Worm (Caenorhabditis elegans) whole organism, L4 larva: ENCODE data around the gene srw-98.

Experiments
- F26F4.8 ChIP-seq: fragments of 200-800 bp; sonication (Bioruptor generic); conservative IDR thresholded peaks from 2 replicates; pipeline ENCODE4 v1.3.6; 2022; ENCODE audit warnings: missing genetic modification characterization, missing compliant biosample characterization
- aly-2 ChIP-seq: sonication (generic microtip); optimal IDR thresholded peaks from 2 replicates; lab custom pipeline; 2018; ENCODE audit warnings: missing biosample characterization, missing genetic modification characterization
- ceh-20 ChIP-seq: fragments of 200-800 bp; sonication (Bioruptor generic); IDR thresholded peaks from 2 replicates; pipeline ENCODE4 v1.3.6; 2022; ENCODE audit warnings: missing genetic modification reagents, missing genetic modification characterization, missing compliant biosample characterization
- egl-27 ChIP-seq: sonication (generic microtip); optimal IDR thresholded peaks from 3 replicates; lab custom pipeline; 2017; ENCODE audit warnings: missing biosample characterization, missing genetic modification reagents, missing genetic modification characterization
- fos-1 ChIP-seq: fragments of 150-350 bp; optimal IDR thresholded peaks from 2 replicates; lab custom pipeline; 2014; ENCODE audit warnings: missing biosample characterization, missing genetic modification characterization
- lin-13 ChIP-seq: fragments of 150-350 bp; optimal IDR thresholded peaks from 2 replicates; lab custom pipeline; 2014; ENCODE audit warnings: missing biosample characterization, missing genetic modification reagents, missing genetic modification characterization
- lin-15B ChIP-seq: fragments of 150-350 bp; sonication (generic microtip); optimal IDR thresholded peaks from 3 replicates; lab custom pipeline; 2014; ENCODE audit warnings: missing biosample characterization, missing genetic modification characterization
- nhr-11 ChIP-seq: fragments of 150-350 bp; optimal IDR thresholded peaks from 2 replicates; lab custom pipeline; 2014; ENCODE audit warnings: missing biosample characterization, missing genetic modification characterization
- nhr-111 ChIP-seq: fragments of 200-800 bp; sonication (Bioruptor generic); optimal IDR thresholded peaks from 2 replicates; lab custom pipeline; 2018; ENCODE audit warnings: mild to moderate bottlenecking, missing genetic modification characterization, missing compliant biosample characterization
- nhr-25 ChIP-seq: sonication (generic microtip); optimal IDR thresholded peaks from 2 replicates; lab custom pipeline; 2017; ENCODE audit warnings: missing genetic modification characterization, mild to moderate bottlenecking, missing compliant biosample characterization, antibody characterized with exemption, moderate library complexity, borderline replicate concordance; ENCODE audit not compliant: insufficient read depth
- snpc-1.2 ChIP-seq: fragments of 200-800 bp; sonication (Bioruptor generic); IDR thresholded peaks from 2 replicates; pipeline ENCODE4 v1.3.6; 2022; ENCODE audit warnings: missing genetic modification reagents, missing genetic modification characterization, missing compliant biosample characterization
- snpc-4 ChIP-seq: fragments of 150-350 bp; optimal IDR thresholded peaks from 2 replicates; lab custom pipeline; 2014; ENCODE audit warnings: missing biosample characterization, missing genetic modification characterization
- spr-3 ChIP-seq: fragments of 200-800 bp; sonication (Bioruptor generic); optimal IDR thresholded peaks from 2 replicates; lab custom pipeline; 2018; ENCODE audit warnings: mild to moderate bottlenecking, missing genetic modification characterization, missing compliant biosample characterization
- zag-1 ChIP-seq: fragments of 150-350 bp; optimal IDR thresholded peaks from 2 replicates; lab custom pipeline; 2014; ENCODE audit warnings: missing biosample characterization, missing genetic modification characterization

DNA sequence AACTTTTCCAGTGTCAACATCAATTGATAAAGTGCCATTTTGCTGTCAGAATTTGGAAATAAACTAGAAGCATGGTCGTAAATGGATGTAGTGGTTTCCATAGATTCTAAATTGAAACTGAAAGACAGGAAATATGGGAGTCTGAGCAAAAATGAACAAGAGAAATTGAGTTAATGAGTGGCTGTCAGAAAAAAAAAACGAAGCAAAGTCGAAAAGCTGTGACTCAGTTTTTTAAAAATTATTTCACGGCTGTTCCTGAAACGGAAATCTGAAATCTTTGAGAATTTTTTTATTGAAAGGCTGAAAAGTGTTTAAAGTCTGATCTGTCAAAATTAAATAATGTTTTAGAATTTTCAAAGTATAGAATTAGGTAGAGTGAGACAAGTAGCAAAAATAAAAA is at the start of gene srw-98:
- no peak for TF ChIP-seq nhr-25 (tag; lab: Kevin White, UChicago)
- no peak for TF ChIP-seq F26F4.8 (GFP tag; lab: Robert Waterston, UW)
- no peak for TF ChIP-seq snpc-1.2
- TF ChIP-seq nhr-111 (GFP tag; lab: Kevin White, UChicago), result no peak
- TF ChIP-seq ceh-20, result no peak
- TF ChIP-seq aly-2, result no peak
- no peak for TF ChIP-seq egl-27
- TF ChIP-seq lin-15B, result no peak
- no peak for TF ChIP-seq snpc-4 (tag; lab: Kevin White, UChicago)
- TF ChIP-seq zag-1 (tag; lab: Kevin White, UChicago), result no peak
- no peak for TF ChIP-seq spr-3
- TF ChIP-seq fos-1 (tag; lab: Kevin White, UChicago), result no peak
- TF ChIP-seq lin-13 (GFP tag; lab: Kevin White, UChicago), result no peak
- no peak for TF ChIP-seq nhr-11 (tag; lab: Kevin White, UChicago)
